Worm (Caenorhabditis elegans) whole organism, mixed stage, embryonic: Measurements from ENCODE around the gene scd-2.

Experiments used
- M03D4.4 ChIP-seq: sonication (generic microtip); optimal IDR thresholded peaks from 2 replicates; lab custom pipeline; 2017; ENCODE audit warnings: mild to moderate bottlenecking, missing genetic modification characterization, missing compliant biosample characterization
- bed-3 ChIP-seq: fragments of 200-800 bp; sonication (Bioruptor generic); optimal IDR thresholded peaks from 3 replicates; lab custom pipeline; 2018; ENCODE audit warnings: mild to moderate bottlenecking, missing genetic modification characterization, moderate library complexity, missing compliant biosample characterization
- blmp-1 ChIP-seq: fragments of 150-350 bp; optimal IDR thresholded peaks from 2 replicates; lab custom pipeline; 2014; ENCODE audit warnings: missing biosample characterization, missing genetic modification characterization
- ceh-39 ChIP-seq: fragments of 150-350 bp; optimal IDR thresholded peaks from 2 replicates; lab custom pipeline; 2014; ENCODE audit warnings: missing biosample characterization, missing genetic modification characterization
- ceh-83 ChIP-seq: fragments of 200-800 bp; sonication (Bioruptor generic); optimal IDR thresholded peaks from 2 replicates; lab custom pipeline; 2018; ENCODE audit warnings: mild to moderate bottlenecking, missing genetic modification characterization, missing compliant biosample characterization
- ces-1 ChIP-seq: fragments of 150-350 bp; optimal IDR thresholded peaks from 2 replicates; lab custom pipeline; 2014; ENCODE audit warnings: missing biosample characterization, missing genetic modification reagents, missing genetic modification characterization
- drap-1 ChIP-seq: fragments of 200-800 bp; sonication (Bioruptor generic); optimal IDR thresholded peaks from 3 replicates; lab custom pipeline; 2018; ENCODE audit warnings: mild to moderate bottlenecking, missing genetic modification characterization, missing compliant biosample characterization
- elt-1 ChIP-seq: sonication (generic microtip); optimal IDR thresholded peaks from 2 replicates; lab custom pipeline; 2017; ENCODE audit warnings: missing genetic modification characterization, mild to moderate bottlenecking, missing compliant biosample characterization, antibody characterized with exemption, moderate library complexity, borderline replicate concordance; ENCODE audit not compliant: insufficient read depth
- elt-3 ChIP-seq: fragments of 150-350 bp; optimal IDR thresholded peaks from 2 replicates; lab custom pipeline; 2014; ENCODE audit warnings: missing biosample characterization, missing genetic modification characterization
- flh-1 ChIP-seq: fragments of 200-800 bp; sonication (Bioruptor generic); optimal IDR thresholded peaks from 2 replicates; lab custom pipeline; 2018; ENCODE audit warnings: mild to moderate bottlenecking, missing genetic modification characterization, moderate library complexity, missing compliant biosample characterization
- ham-2 ChIP-seq: fragments of 200-800 bp; sonication (Bioruptor generic); optimal IDR thresholded peaks from 2 replicates; lab custom pipeline; 2018; ENCODE audit warnings: mild to moderate bottlenecking, missing genetic modification characterization, missing compliant biosample characterization
- lin-13 ChIP-seq: fragments of 150-350 bp; optimal IDR thresholded peaks from 2 replicates; lab custom pipeline; 2014; ENCODE audit warnings: missing biosample characterization, missing genetic modification characterization
- lin-32 ChIP-seq: fragments of 200-800 bp; sonication (Bioruptor generic); optimal IDR thresholded peaks from 2 replicates; lab custom pipeline; 2018; ENCODE audit warnings: mild to moderate bottlenecking, missing genetic modification characterization, missing compliant biosample characterization
- lsy-2 ChIP-seq: fragments of 150-350 bp; optimal IDR thresholded peaks from 2 replicates; lab custom pipeline; 2014; ENCODE audit warnings: missing biosample characterization, missing genetic modification characterization
- mab-5 ChIP-seq: fragments of 150-350 bp; optimal IDR thresholded peaks from 2 replicates; lab custom pipeline; 2014; ENCODE audit warnings: missing biosample characterization, missing genetic modification characterization
- mep-1 ChIP-seq: fragments of 150-350 bp; optimal IDR thresholded peaks from 2 replicates; lab custom pipeline; 2017; ENCODE audit warnings: missing biosample characterization, missing genetic modification reagents, missing genetic modification characterization, inconsistent platforms
- mls-2 ChIP-seq: sonication (generic microtip); optimal IDR thresholded peaks from 2 replicates; lab custom pipeline; 2016; ENCODE audit warnings: mild to moderate bottlenecking, missing genetic modification characterization, moderate library complexity, missing compliant biosample characterization
- nhr-12 ChIP-seq: fragments of 150-350 bp; optimal IDR thresholded peaks from 2 replicates; lab custom pipeline; 2014; ENCODE audit warnings: missing biosample characterization, missing genetic modification characterization
- nhr-2 ChIP-seq: fragments of 150-350 bp; optimal IDR thresholded peaks from 2 replicates; lab custom pipeline; 2014; ENCODE audit warnings: missing biosample characterization, missing genetic modification characterization
- nhr-237 ChIP-seq: fragments of 150-350 bp; optimal IDR thresholded peaks from 2 replicates; lab custom pipeline; 2014; ENCODE audit warnings: missing biosample characterization, missing genetic modification characterization
- nhr-76 ChIP-seq: sonication (generic microtip); optimal IDR thresholded peaks from 2 replicates; lab custom pipeline; 2017; ENCODE audit warnings: missing biosample characterization, missing genetic modification characterization
- pha-4 ChIP-seq: fragments of 150-350 bp; optimal IDR thresholded peaks from 2 replicates; lab custom pipeline; 2018; ENCODE audit warnings: missing biosample characterization, missing genetic modification reagents, missing genetic modification characterization
- sem-2 ChIP-seq: fragments of 200-800 bp; sonication (Bioruptor generic); optimal IDR thresholded peaks from 2 replicates; lab custom pipeline; 2018; ENCODE audit warnings: mild to moderate bottlenecking, missing genetic modification characterization, missing compliant biosample characterization
- snpc-4 ChIP-seq: fragments of 150-350 bp; optimal IDR thresholded peaks from 2 replicates; lab custom pipeline; 2014; ENCODE audit warnings: missing biosample characterization, missing genetic modification characterization
- sptf-1 ChIP-seq: sonication (generic microtip); optimal IDR thresholded peaks from 2 replicates; lab custom pipeline; 2017; ENCODE audit warnings: mild to moderate bottlenecking, missing genetic modification characterization, moderate library complexity, missing compliant biosample characterization
- tbx-8 ChIP-seq: fragments of 200-800 bp; sonication (Bioruptor generic); optimal IDR thresholded peaks from 2 replicates; lab custom pipeline; 2018; ENCODE audit warnings: mild to moderate bottlenecking, missing genetic modification characterization, moderate library complexity, missing compliant biosample characterization
- unc-120 ChIP-seq: sonication (generic microtip); optimal IDR thresholded peaks from 2 replicates; lab custom pipeline; 2017; ENCODE audit warnings: missing genetic modification characterization, missing compliant biosample characterization; ENCODE audit not compliant: poor library complexity, severe bottlenecking
- unc-39 ChIP-seq: fragments of 150-350 bp; optimal IDR thresholded peaks from 2 replicates; lab custom pipeline; 2014; ENCODE audit warnings: missing biosample characterization, missing genetic modification characterization
- unc-62 ChIP-seq: fragments of 150-350 bp; optimal IDR thresholded peaks from 2 replicates; lab custom pipeline; 2014; ENCODE audit warnings: missing biosample characterization, missing genetic modification reagents, missing genetic modification characterization
- zip-8 ChIP-seq: fragments of 150-350 bp; optimal IDR thresholded peaks from 2 replicates; lab custom pipeline; 2014; ENCODE audit warnings: missing biosample characterization, missing genetic modification characterization
- ztf-11 ChIP-seq: fragments of 150-350 bp; optimal IDR thresholded peaks from 2 replicates; lab custom pipeline; 2014; ENCODE audit warnings: missing biosample characterization, missing genetic modification characterization

scd-2 gene

ce11 chrV:6616294-6616693 is 16.7 kb upstream of the scd-2 start:
- no peak for TF ChIP-seq flh-1 (GFP tag; lab: Kevin White, UChicago)
- no peak for TF ChIP-seq sem-2 (GFP tag; lab: Kevin White, UChicago)

- TF ChIP-seq ceh-83 (GFP tag; lab: Kevin White, UChicago) = no peak
- TF ChIP-seq unc-39 (tag; lab: Kevin White, UChicago) = no peak
- TF ChIP-seq drap-1 (GFP tag; lab: Kevin White, UChicago) = no peak
- TF ChIP-seq mab-5 = no peak
- no peak for TF ChIP-seq snpc-4 (tag; lab: Kevin White, UChicago)
- no peak for TF ChIP-seq elt-3
Observed at ce11 chrV:6620809-6621208, 12.2 kb upstream of the scd-2 start.

- no peak for TF ChIP-seq nhr-2
- no peak for TF ChIP-seq blmp-1
- no peak for TF ChIP-seq lin-13
- TF ChIP-seq bed-3 (GFP tag; lab: Kevin White, UChicago) = no peak
- TF ChIP-seq sptf-1 = no peak
- no peak for TF ChIP-seq pha-4 (tag; lab: Kevin White, UChicago)
- no peak for TF ChIP-seq mls-2
- no peak for TF ChIP-seq ztf-11 (tag; lab: Kevin White, UChicago)
- TF ChIP-seq snpc-4 (tag; lab: Kevin White, UChicago) = no peak
- no peak for TF ChIP-seq elt-3
- no peak for TF ChIP-seq ces-1 (GFP tag; lab: Kevin White, UChicago)
- TF ChIP-seq ham-2 (GFP tag; lab: Kevin White, UChicago) = no peak
- TF ChIP-seq M03D4.4 (tag; lab: Kevin White, UChicago) = no peak
- no peak for TF ChIP-seq nhr-237 (tag; lab: Kevin White, UChicago)
Observed at ce11 chrV:6621894-6622293, 11.1 kb upstream of the scd-2 start, which contains the start of gene nhr-37. Gene nhr-37 (plus strand): TSS chrV:6622194.

- no peak for TF ChIP-seq snpc-4 (tag; lab: Kevin White, UChicago)
- TF ChIP-seq elt-3 = no peak
- no peak for TF ChIP-seq unc-39 (tag; lab: Kevin White, UChicago)
- no peak for TF ChIP-seq pha-4 (tag; lab: Kevin White, UChicago)
- no peak for TF ChIP-seq zip-8 (tag; lab: Kevin White, UChicago)
- no peak for TF ChIP-seq lin-32 (GFP tag; lab: Kevin White, UChicago)
- TF ChIP-seq blmp-1 = no peak
- no peak for TF ChIP-seq mep-1
- TF ChIP-seq drap-1 (GFP tag; lab: Kevin White, UChicago) = no peak
- no peak for TF ChIP-seq lsy-2
- no peak for TF ChIP-seq ceh-39 (tag; lab: Kevin White, UChicago)
- TF ChIP-seq nhr-2 = no peak
- no peak for TF ChIP-seq ztf-11 (tag; lab: Kevin White, UChicago)
- no peak for TF ChIP-seq bed-3 (GFP tag; lab: Kevin White, UChicago)
- no peak for TF ChIP-seq unc-62 (GFP tag; lab: Kevin White, UChicago)
Observed at ce11 chrV:6626244-6626643, 6.8 kb upstream of the scd-2 start, which contains the start of gene ppt-1. Gene ppt-1 (minus strand): TSS chrV:6626344.

ce11 chrV:6630769-6631168 is 2.3 kb upstream of the scd-2 start:
- TF ChIP-seq M03D4.4 (tag; lab: Kevin White, UChicago) (no peak), nhr-12 (tag; lab: Kevin White, UChicago) (no peak), tbx-8 (GFP tag; lab: Kevin White, UChicago) (no peak), unc-62 (GFP tag; lab: Kevin White, UChicago) (no peak), blmp-1 (no peak), bed-3 (GFP tag; lab: Kevin White, UChicago) (no peak), lin-32 (GFP tag; lab: Kevin White, UChicago) (no peak), mep-1 (no peak), ceh-39 (tag; lab: Kevin White, UChicago) (no peak), nhr-76 (tag; lab: Kevin White, UChicago) (no peak), ztf-11 (tag; lab: Kevin White, UChicago) (no peak), mls-2 (no peak), zip-8 (tag; lab: Kevin White, UChicago) (no peak), lin-13 (no peak), elt-1 (tag; lab: Kevin White, UChicago) (no peak), unc-39 (tag; lab: Kevin White, UChicago) (no peak), unc-120 (tag; lab: Kevin White, UChicago) (no peak), sem-2 (GFP tag; lab: Kevin White, UChicago) (no peak), ceh-83 (GFP tag; lab: Kevin White, UChicago) (no peak), elt-3 (no peak)
